Worm (Caenorhabditis elegans) whole organism, late embryonic: Measurements from ENCODE around the gene C40H1.9.

Experiments
- K02D7.2 ChIP-seq: sonication (generic microtip); optimal IDR thresholded peaks from 2 replicates; lab custom pipeline; 2017; ENCODE audit warnings: mild to moderate bottlenecking, missing genetic modification characterization, missing compliant biosample characterization
- ceh-24 ChIP-seq: sonication (generic microtip); optimal IDR thresholded peaks from 2 replicates; lab custom pipeline; 2016; ENCODE audit warnings: mild to moderate bottlenecking, missing genetic modification characterization, missing compliant biosample characterization
- ceh-31 ChIP-seq: sonication (generic microtip); optimal IDR thresholded peaks from 2 replicates; lab custom pipeline; 2016; ENCODE audit warnings: missing genetic modification characterization, missing compliant biosample characterization
- fax-1 ChIP-seq: sonication (generic microtip); optimal IDR thresholded peaks from 2 replicates; lab custom pipeline; 2016; ENCODE audit warnings: missing genotype, missing genetic modification characterization, missing compliant biosample characterization
- fkh-10 ChIP-seq: fragments of 150-350 bp; optimal IDR thresholded peaks from 2 replicates; lab custom pipeline; 2014; ENCODE audit warnings: missing biosample characterization, missing genetic modification reagents, missing genetic modification characterization
- nhr-232 ChIP-seq: sonication (generic microtip); optimal IDR thresholded peaks from 2 replicates; lab custom pipeline; 2016; ENCODE audit warnings: missing genetic modification characterization, missing compliant biosample characterization
- odd-2 ChIP-seq: sonication (generic microtip); optimal IDR thresholded peaks from 2 replicates; lab custom pipeline; 2017; ENCODE audit warnings: antibody characterized with exemption, mild to moderate bottlenecking, missing genetic modification characterization, missing compliant biosample characterization
- pat-9 ChIP-seq: fragments of 200-800 bp; sonication (Bioruptor generic); optimal IDR thresholded peaks from 2 replicates; lab custom pipeline; 2018; ENCODE audit warnings: mild to moderate bottlenecking, missing genetic modification characterization, moderate library complexity, missing compliant biosample characterization
- tbx-2 ChIP-seq: sonication (generic microtip); optimal IDR thresholded peaks from 2 replicates; lab custom pipeline; 2016; ENCODE audit warnings: missing genetic modification characterization, missing compliant biosample characterization
- unc-86 ChIP-seq: sonication (generic microtip); optimal IDR thresholded peaks from 2 replicates; lab custom pipeline; 2016; ENCODE audit warnings: missing genetic modification characterization, missing compliant biosample characterization

DNA sequence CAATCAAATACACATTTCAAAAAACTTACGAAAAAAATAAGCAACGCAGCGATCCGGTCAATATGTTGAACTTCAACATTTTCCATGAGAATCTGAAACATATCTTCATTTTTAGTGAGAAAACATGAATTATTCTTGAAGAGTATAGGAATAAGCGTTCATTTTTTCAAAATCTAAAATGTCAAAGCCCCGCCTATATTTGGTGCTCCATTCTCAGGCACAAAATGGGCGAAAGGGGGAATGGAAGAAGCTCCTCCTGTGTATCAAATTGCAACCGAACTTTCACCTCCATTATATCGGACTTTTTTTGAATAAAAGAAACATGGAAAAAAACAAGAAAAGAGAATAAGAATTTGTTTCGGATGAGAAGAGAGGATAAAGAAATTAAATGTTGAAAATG lies 13.1 kb upstream of the C40H1.9 start, which contains the start of gene srx-45:
- TF ChIP-seq tbx-2 (tag; lab: Kevin White, UChicago) = no peak
- no peak for TF ChIP-seq fkh-10 (GFP tag; lab: Kevin White, UChicago)
- no peak for TF ChIP-seq nhr-232 (tag; lab: Kevin White, UChicago)
- TF ChIP-seq K02D7.2 (tag; lab: Kevin White, UChicago) = no peak
- no peak for TF ChIP-seq pat-9 (tag; lab: Kevin White, UChicago)
- no peak for TF ChIP-seq ceh-24 (tag; lab: Kevin White, UChicago)
- no peak for TF ChIP-seq unc-86
- no peak for TF ChIP-seq ceh-31 (tag; lab: Kevin White, UChicago)
- TF ChIP-seq fax-1 = no peak
- TF ChIP-seq odd-2 = no peak
